Fruit fly (Drosophila melanogaster) whole organism, prepupa: ENCODE data around the gene Inx3.

Source experiments
- Blimp-1 ChIP-seq: fragments of 200-800 bp; sonication (Bioruptor generic); optimal IDR thresholded peaks from 3 replicates; lab custom pipeline; 2017; ENCODE audit warnings: missing biosample characterization, missing genetic modification characterization, mild to moderate bottlenecking, moderate library complexity, missing genetic modification reagents
- CG10631 ChIP-seq: fragments of 200-800 bp; sonication (Bioruptor generic); optimal IDR thresholded peaks from 2 replicates; lab custom pipeline; 2016; ENCODE audit warnings: missing biosample characterization, missing genetic modification characterization
- CG10669 ChIP-seq: fragments of 200-800 bp; sonication (Bioruptor generic); optimal IDR thresholded peaks from 3 replicates; lab custom pipeline; 2018; ENCODE audit warnings: missing biosample characterization, mild to moderate bottlenecking, missing genetic modification characterization, moderate library complexity
- CG11762 ChIP-seq: fragments of 200-800 bp; sonication (Bioruptor generic); optimal IDR thresholded peaks from 3 replicates; lab custom pipeline; 2016; ENCODE audit warnings: missing biosample characterization, missing genetic modification characterization; ENCODE audit not compliant: insufficient read depth
- CG15336 ChIP-seq: fragments of 200-800 bp; sonication (Bioruptor generic); IDR thresholded peaks from 2 replicates; pipeline ENCODE4 v1.3.6; 2022; ENCODE audit warnings: missing biosample characterization, missing genetic modification characterization
- CG1621 ChIP-seq: fragments of 200-800 bp; sonication (Bioruptor generic); optimal IDR thresholded peaks from 3 replicates; lab custom pipeline; 2018; ENCODE audit warnings: missing biosample characterization, mild to moderate bottlenecking, missing genetic modification characterization
- CG16779 ChIP-seq: fragments of 200-800 bp; sonication (Bioruptor generic); optimal IDR thresholded peaks from 3 replicates; lab custom pipeline; 2017; ENCODE audit warnings: missing biosample characterization, mild to moderate bottlenecking, missing genetic modification characterization
- CG3032 ChIP-seq: fragments of 200-800 bp; optimal IDR thresholded peaks from 2 replicates; lab custom pipeline; 2019; ENCODE audit warnings: missing biosample characterization, mild to moderate bottlenecking, missing genetic modification characterization, moderate library complexity
- CG31627 ChIP-seq: fragments of 200-800 bp; sonication (Bioruptor generic); optimal IDR thresholded peaks from 3 replicates; lab custom pipeline; 2016; ENCODE audit warnings: missing biosample characterization, missing genetic modification characterization
- CG4318 ChIP-seq: fragments of 200-800 bp; sonication (Bioruptor generic); optimal IDR thresholded peaks from 3 replicates; lab custom pipeline; 2017; ENCODE audit warnings: missing biosample characterization, mild to moderate bottlenecking, missing genetic modification characterization
- CG6163 ChIP-seq: fragments of 200-800 bp; sonication (Bioruptor generic); IDR thresholded peaks from 3 replicates; pipeline ENCODE4 v1.3.6; 2022; ENCODE audit warnings: missing biosample characterization, missing genetic modification characterization
- CG6276 ChIP-seq: fragments of 200-800 bp; sonication (Bioruptor generic); optimal IDR thresholded peaks from 2 replicates; lab custom pipeline; 2017; ENCODE audit warnings: missing biosample characterization, mild to moderate bottlenecking, missing genetic modification characterization
- CG6792 ChIP-seq: fragments of 200-800 bp; sonication (Bioruptor generic); optimal IDR thresholded peaks from 3 replicates; lab custom pipeline; 2016; ENCODE audit warnings: missing biosample characterization, missing genetic modification characterization
- CG6808 ChIP-seq: fragments of 200-800 bp; sonication (Bioruptor generic); optimal IDR thresholded peaks from 3 replicates; lab custom pipeline; 2017; ENCODE audit warnings: missing biosample characterization, missing genetic modification characterization, mild to moderate bottlenecking, moderate library complexity, missing genetic modification reagents
- CG7368 ChIP-seq: fragments of 200-800 bp; sonication (Bioruptor generic); optimal IDR thresholded peaks from 3 replicates; lab custom pipeline; 2016; ENCODE audit warnings: missing biosample characterization, missing genetic modification characterization
- CG8119 ChIP-seq: fragments of 200-800 bp; sonication (Bioruptor generic); IDR thresholded peaks from 3 replicates; pipeline ENCODE4 v1.3.6; 2022; ENCODE audit warnings: missing biosample characterization, missing genetic modification characterization
- CG8632 ChIP-seq: fragments of 200-800 bp; sonication (Bioruptor generic); optimal IDR thresholded peaks from 3 replicates; lab custom pipeline; 2016; ENCODE audit warnings: missing biosample characterization, missing genetic modification characterization
- CG9139 ChIP-seq: fragments of 200-800 bp; sonication (Bioruptor generic); optimal IDR thresholded peaks from 3 replicates; lab custom pipeline; 2017; ENCODE audit warnings: missing biosample characterization, mild to moderate bottlenecking, missing genetic modification characterization
- Eip75B ChIP-seq: fragments of 200-800 bp; sonication (Bioruptor generic); optimal IDR thresholded peaks from 3 replicates; lab custom pipeline; 2016; ENCODE audit warnings: missing biosample characterization, missing genetic modification characterization
- Eip78C ChIP-seq: fragments of 200-800 bp; sonication (Bioruptor generic); peaks from one replicate; lab custom pipeline; 2016; ENCODE audit warnings: missing biosample characterization, missing genetic modification characterization
- Eip93F ChIP-seq: fragments of 200-800 bp; sonication (Bioruptor generic); optimal IDR thresholded peaks from 2 replicates; lab custom pipeline; 2016; ENCODE audit warnings: missing biosample characterization, mild to moderate bottlenecking, missing genetic modification characterization
- Ets21C ChIP-seq: fragments of 200-800 bp; sonication (Bioruptor generic); optimal IDR thresholded peaks from 3 replicates; lab custom pipeline; 2016; ENCODE audit warnings: missing biosample characterization, missing genetic modification characterization
- Ets96B ChIP-seq: fragments of 200-800 bp; optimal IDR thresholded peaks from 2 replicates; lab custom pipeline; 2019; ENCODE audit warnings: missing biosample characterization, mild to moderate bottlenecking, missing genetic modification characterization, moderate library complexity
- Gug ChIP-seq: fragments of 200-800 bp; sonication (Bioruptor generic); IDR thresholded peaks from 2 replicates; pipeline ENCODE4 v1.3.6; 2022; ENCODE audit warnings: missing biosample characterization, missing genetic modification characterization
- Hr39 ChIP-seq: fragments of 200-800 bp; sonication (Bioruptor generic); optimal IDR thresholded peaks from 2 replicates; lab custom pipeline; 2016; ENCODE audit warnings: missing biosample characterization, missing genetic modification characterization
- Lpt ChIP-seq: fragments of 200-800 bp; sonication (Bioruptor generic); optimal IDR thresholded peaks from 3 replicates; lab custom pipeline; 2016; ENCODE audit warnings: missing biosample characterization, missing genetic modification characterization
- Met ChIP-seq: fragments of 200-800 bp; sonication (Bioruptor generic); optimal IDR thresholded peaks from 3 replicates; lab custom pipeline; 2016; ENCODE audit warnings: missing biosample characterization, missing genetic modification characterization
- OdsH ChIP-seq: fragments of 200-800 bp; sonication (Bioruptor generic); optimal IDR thresholded peaks from 3 replicates; lab custom pipeline; 2016; ENCODE audit warnings: missing biosample characterization, missing genetic modification characterization
- Smox ChIP-seq: fragments of 200-800 bp; sonication (Bioruptor generic); optimal IDR thresholded peaks from 3 replicates; lab custom pipeline; 2016; ENCODE audit warnings: missing biosample characterization, missing genetic modification characterization
- Sox14 ChIP-seq: fragments of 200-800 bp; sonication (Bioruptor generic); optimal IDR thresholded peaks from 3 replicates; lab custom pipeline; 2016; ENCODE audit warnings: missing biosample characterization, missing genetic modification characterization
- Sox15 ChIP-seq: fragments of 200-800 bp; sonication (Bioruptor generic); optimal IDR thresholded peaks from 3 replicates; lab custom pipeline; 2016; ENCODE audit warnings: missing biosample characterization, missing genetic modification characterization
- acj6 ChIP-seq: fragments of 200-800 bp; sonication (Bioruptor generic); optimal IDR thresholded peaks from 3 replicates; lab custom pipeline; 2016; ENCODE audit warnings: missing biosample characterization, missing genetic modification characterization
- cyc ChIP-seq: fragments of 200-800 bp; sonication (Bioruptor generic); optimal IDR thresholded peaks from 3 replicates; lab custom pipeline; 2016; ENCODE audit warnings: missing biosample characterization, missing genetic modification characterization
- dsx ChIP-seq: fragments of 200-800 bp; optimal IDR thresholded peaks from 3 replicates; lab custom pipeline; 2019; ENCODE audit warnings: missing biosample characterization, mild to moderate bottlenecking, missing genetic modification characterization, moderate library complexity; ENCODE audit not compliant: poor library complexity, severe bottlenecking
- eg ChIP-seq: fragments of 200-800 bp; sonication (Bioruptor generic); IDR thresholded peaks from 3 replicates; pipeline ENCODE4 v1.3.6; 2022; ENCODE audit warnings: missing biosample characterization, missing genetic modification characterization
- esn ChIP-seq: fragments of 200-800 bp; sonication (Bioruptor generic); optimal IDR thresholded peaks from 2 replicates; lab custom pipeline; 2016; ENCODE audit warnings: missing biosample characterization, mild to moderate bottlenecking, missing genetic modification characterization, moderate library complexity
- lz ChIP-seq: fragments of 200-800 bp; sonication (Bioruptor generic); optimal IDR thresholded peaks from 3 replicates; lab custom pipeline; 2016; ENCODE audit warnings: missing biosample characterization, missing genetic modification characterization
- pdm3 ChIP-seq: fragments of 200-800 bp; sonication (Bioruptor generic); optimal IDR thresholded peaks from 3 replicates; lab custom pipeline; 2016; ENCODE audit warnings: missing biosample characterization, missing genetic modification characterization
- salr ChIP-seq, 2 experiments: fragments of 200-800 bp; sonication (Bioruptor generic); optimal IDR thresholded peaks; 3 replicates each; lab custom pipeline; 2016 to 2018; ENCODE audit warnings: missing biosample characterization in 2 of 2, missing genetic modification characterization in 2 of 2, mild to moderate bottlenecking in 1 of 2
- svp ChIP-seq: fragments of 200-800 bp; sonication (Bioruptor generic); peaks from one replicate; lab custom pipeline; 2016; ENCODE audit warnings: missing biosample characterization, missing genetic modification characterization
- topi ChIP-seq: fragments of 200-800 bp; sonication (Bioruptor generic); optimal IDR thresholded peaks from 3 replicates; lab custom pipeline; 2016; ENCODE audit warnings: missing biosample characterization, missing genetic modification characterization
- vri ChIP-seq: fragments of 200-800 bp; sonication (Bioruptor generic); optimal IDR thresholded peaks from 3 replicates; lab custom pipeline; 2016; ENCODE audit warnings: missing biosample characterization, mild to moderate bottlenecking, missing genetic modification characterization

Gene Inx3

DNA sequence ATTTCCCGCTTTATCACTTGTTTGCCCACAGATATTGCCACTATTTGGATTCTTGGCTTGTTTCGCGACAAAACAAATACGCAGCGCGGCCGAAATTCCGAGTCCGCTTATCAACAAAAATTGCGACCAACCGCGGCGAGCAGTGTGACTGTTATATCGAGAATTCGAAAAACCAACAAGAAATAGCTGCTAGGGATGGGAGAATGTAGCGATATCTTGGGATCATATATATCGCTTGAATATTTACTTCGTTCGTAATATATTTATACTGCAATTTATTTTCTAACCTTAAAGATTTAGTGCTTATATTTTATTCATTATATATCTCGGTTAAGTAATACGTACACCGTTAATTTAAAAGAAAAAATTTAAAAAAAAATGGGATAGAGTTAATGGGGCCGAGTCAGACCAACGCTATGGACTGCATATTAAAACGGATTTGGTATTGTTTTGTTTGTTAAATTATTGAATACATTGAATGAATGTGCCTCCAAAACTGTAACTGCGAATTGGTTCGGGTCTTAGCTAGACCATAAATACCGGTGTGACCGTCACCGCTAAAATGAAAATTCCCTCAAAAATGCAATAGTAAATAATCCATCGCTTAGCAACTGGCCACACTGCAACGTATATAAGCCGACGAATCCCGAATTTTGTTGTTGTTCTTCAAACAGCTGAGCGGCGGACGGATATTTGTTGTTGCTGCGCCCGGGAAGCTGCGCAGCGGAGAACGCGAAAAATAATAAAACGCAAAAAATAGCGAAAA is 14.5 kb downstream of the Inx3 start, which contains the start of the genes Apc and spg (continued):
- peak; percentile 25 for TF ChIP-seq esn (GFP tag; lab: Kevin White, UChicago)
- TF ChIP-seq CG8632 (GFP tag; lab: Kevin White, UChicago) = peak; percentile 34
- peak; percentile 37 for TF ChIP-seq OdsH (GFP tag; lab: Kevin White, UChicago)
- TF ChIP-seq Sox15 = no peak
- TF ChIP-seq CG7368 = no peak
- peak; percentile 29 for TF ChIP-seq topi (GFP tag; lab: Kevin White, UChicago)
- TF ChIP-seq CG6808 (GFP tag; lab: Kevin White, UChicago) = no peak
- no peak for TF ChIP-seq Ets96B (tag; lab: Kevin White, UChicago)
- TF ChIP-seq Eip75B (GFP tag; lab: Kevin White, UChicago) = no peak

DNA sequence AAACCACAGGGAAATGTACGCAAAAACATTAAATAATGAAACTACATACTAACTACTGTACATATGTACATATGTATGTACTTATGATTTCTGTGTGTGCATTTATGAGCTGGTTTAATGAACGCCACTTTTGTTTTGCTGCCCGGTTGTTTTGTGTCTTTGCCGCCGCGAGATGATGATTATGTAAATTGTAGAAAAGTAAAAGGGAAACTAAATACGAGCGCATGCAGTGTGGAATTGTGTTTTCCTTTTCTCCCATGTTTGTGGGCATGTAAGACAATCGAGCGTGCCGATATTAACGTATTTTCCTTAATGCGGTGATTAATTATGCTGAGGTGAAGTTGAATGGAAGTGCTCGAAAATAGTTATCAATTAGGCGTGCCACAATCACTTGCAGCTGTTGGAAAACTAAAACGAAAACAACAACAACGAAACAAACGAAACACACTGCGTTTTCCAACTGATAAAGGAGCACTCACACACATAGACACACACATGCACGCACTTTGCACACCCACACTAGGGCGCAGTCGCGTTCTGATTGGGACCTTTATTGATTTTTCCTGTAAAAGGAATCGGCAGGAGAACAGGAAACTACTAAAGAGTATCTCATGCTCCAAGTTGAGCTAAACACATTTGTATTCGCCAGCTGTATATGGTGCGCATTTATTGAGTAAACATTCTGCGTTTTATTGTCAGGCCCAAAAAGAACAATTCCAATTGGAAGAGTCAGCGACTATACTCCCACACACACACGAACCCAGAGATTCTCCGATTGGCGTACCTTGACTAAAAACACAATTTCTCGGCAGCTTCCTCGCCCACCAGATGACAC is 15.3 kb downstream of the Inx3 start:
- TF ChIP-seq cyc (GFP tag; lab: Kevin White, UChicago) (no peak), CG8632 (GFP tag; lab: Kevin White, UChicago) (no peak), Sox14 (GFP tag; lab: Kevin White, UChicago) (no peak), dsx (GFP tag; lab: Kevin White, UChicago) (no peak), CG31627 (GFP tag; lab: Kevin White, UChicago) (no peak), Smox (no peak), salr (GFP tag; optimal IDR thresholded peaks at IDR 0.05; lab: Kevin White, UChicago) (no peak), Ets21C (no peak)

DNA sequence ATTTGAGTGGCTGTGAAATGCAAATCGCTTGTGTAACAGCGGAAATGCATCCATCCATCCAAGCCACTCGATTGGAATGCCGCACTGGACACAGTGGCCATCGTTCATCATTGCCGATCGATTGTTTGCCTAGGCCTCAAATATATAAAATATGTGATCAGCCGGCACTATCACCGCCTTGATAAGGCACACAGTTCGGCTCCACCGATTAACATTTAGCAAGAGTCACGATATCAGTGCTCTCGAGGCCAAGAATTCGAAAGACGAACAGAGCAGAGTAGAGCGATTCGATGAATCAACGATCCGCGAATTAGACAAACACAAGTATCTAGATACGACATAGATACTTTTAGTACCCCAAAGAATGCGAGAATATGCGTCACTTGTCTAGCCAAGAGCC is 16.9 kb downstream of the Inx3 start:
- no peak for TF ChIP-seq Met (GFP tag; lab: Kevin White, UChicago)
- TF ChIP-seq svp = peak; percentile 93

DNA sequence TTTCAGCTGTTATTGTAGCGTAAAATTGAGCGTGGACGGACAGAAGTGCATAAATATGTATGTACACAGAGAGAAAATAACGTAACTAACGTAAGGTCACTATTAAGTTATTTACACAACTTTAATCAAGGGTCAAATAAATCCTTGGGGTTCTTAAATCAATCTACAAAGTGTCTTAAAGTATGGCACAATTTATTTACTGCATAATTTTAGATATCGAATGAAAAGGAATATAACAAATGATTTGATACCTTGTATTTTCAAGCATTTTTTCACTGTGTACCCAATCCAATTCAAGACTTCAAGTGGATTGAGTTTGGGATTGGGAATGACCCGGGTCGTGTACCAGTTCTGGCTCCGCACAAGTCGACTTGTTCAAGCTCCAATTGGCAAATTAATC is 17.3 kb downstream of the Inx3 start:
- peak; percentile 31; the same call in 1 of the 3 replicates for TF ChIP-seq CG6163 (GFP tag; lab: Robert Waterston, UW)
- no peak for TF ChIP-seq CG6808 (GFP tag; lab: Kevin White, UChicago)
- peak; percentile 12 for TF ChIP-seq pdm3 (GFP tag; lab: Kevin White, UChicago)
- no peak for TF ChIP-seq CG6276 (GFP tag; lab: Kevin White, UChicago)
- peak; percentile 75 for TF ChIP-seq CG8119
- no peak for TF ChIP-seq Blimp-1
- TF ChIP-seq CG11762 (GFP tag; lab: Kevin White, UChicago) = peak; percentile 7
- TF ChIP-seq topi (GFP tag; lab: Kevin White, UChicago) = no peak
- peak; percentile 78 for TF ChIP-seq Eip78C
- no peak for TF ChIP-seq CG4318 (GFP tag; lab: Kevin White, UChicago)
- TF ChIP-seq CG16779 (tag; lab: Kevin White, UChicago) = no peak
- no peak for TF ChIP-seq CG31627 (GFP tag; lab: Kevin White, UChicago)
- TF ChIP-seq CG1621 (tag; lab: Kevin White, UChicago) = no peak
- peak; percentile 32; the same call in 1 of the 3 replicates for TF ChIP-seq eg (GFP tag; lab: Robert Waterston, UW)
- peak; percentile 25 for TF ChIP-seq Lpt (GFP tag; lab: Kevin White, UChicago)
- TF ChIP-seq Hr39 (GFP tag; lab: Kevin White, UChicago) = no peak
- no peak; the same call in 1 of the 2 replicates for TF ChIP-seq Gug (GFP tag; lab: Robert Waterston, UW)
- peak; percentile 29 for TF ChIP-seq Ets96B (tag; lab: Kevin White, UChicago)
- TF ChIP-seq CG3032 (tag; lab: Kevin White, UChicago) = no peak
- no peak for TF ChIP-seq Sox15
- no peak for TF ChIP-seq CG10669 (GFP tag; lab: Kevin White, UChicago)
- TF ChIP-seq CG15336 (GFP tag; lab: Robert Waterston, UW) = peak; percentile 65
- TF ChIP-seq Smox = no peak
- TF ChIP-seq CG6792 (GFP tag; lab: Kevin White, UChicago) = no peak
- TF ChIP-seq vri = no peak
- TF ChIP-seq lz = no peak
- no peak for TF ChIP-seq CG9139 (GFP tag; lab: Kevin White, UChicago)
- no peak for TF ChIP-seq esn (GFP tag; lab: Kevin White, UChicago)
- no peak for TF ChIP-seq CG10631 (GFP tag; lab: Kevin White, UChicago)
- TF ChIP-seq Eip93F (GFP tag; lab: Kevin White, UChicago) = no peak
- TF ChIP-seq Ets21C = no peak
- TF ChIP-seq dsx (GFP tag; lab: Kevin White, UChicago) = no peak
- TF ChIP-seq Eip75B (GFP tag; lab: Kevin White, UChicago) = no peak
- TF ChIP-seq acj6 (GFP tag; lab: Kevin White, UChicago) = no peak
